Fruit fly (Drosophila melanogaster): ENCODE results near the gene Sec20.

DNA sequence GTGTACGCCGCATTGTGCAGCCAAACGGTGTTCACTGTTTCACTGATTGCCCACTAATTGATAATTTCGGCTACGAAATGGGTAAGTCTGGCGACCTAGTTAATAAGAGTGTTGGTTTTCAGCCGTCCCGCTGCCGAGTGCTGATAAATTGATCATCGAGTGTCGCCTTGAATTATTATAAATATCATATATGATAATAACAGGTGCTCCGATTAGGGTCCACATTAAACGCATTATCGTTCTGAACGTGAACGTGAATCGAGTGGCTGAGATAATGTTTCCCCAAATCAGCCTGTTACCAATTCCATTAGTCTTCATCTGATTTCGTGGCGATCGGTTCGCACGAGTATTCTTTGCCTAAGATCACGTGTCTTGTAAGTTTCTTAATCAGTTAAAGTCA, 17.0 kb upstream of the Sec20 start:
- no peak for TF ChIP-seq pan (optimal IDR thresholded peaks at IDR 0.05)
- no peak for TF ChIP-seq psq (optimal IDR thresholded peaks at IDR 0.05)
- no peak for TF ChIP-seq CG8478 (optimal IDR thresholded peaks at IDR 0.05)
- no peak for TF ChIP-seq usp (GFP tag; optimal IDR thresholded peaks at IDR 0.05)
